Fruit fly (Drosophila melanogaster) whole organism, wandering third instar larva: ENCODE measurements around the gene CG31510.

Experiments
- Dfd ChIP-seq: fragments of >200 bp; optimal IDR thresholded peaks from 2 replicates; lab custom pipeline; 2017; ENCODE audit warnings: missing biosample characterization, missing genetic modification characterization
- Myc ChIP-seq: fragments of >200 bp; optimal IDR thresholded peaks from 2 replicates; lab custom pipeline; 2017
- foxo ChIP-seq, 2 experiments: fragments of 200-800 bp; sonication (Bioruptor generic); optimal IDR thresholded peaks; 2 replicates in 1 of 2; 3 replicates in 1 of 2; lab custom pipeline; 2016 to 2017; ENCODE audit warnings: missing biosample characterization in 2 of 2, missing genetic modification characterization in 2 of 2
- psq ChIP-seq: fragments of 200-800 bp; sonication (Bioruptor generic); optimal IDR thresholded peaks from 3 replicates; lab custom pipeline; 2017; ENCODE audit warnings: missing biosample characterization, mild to moderate bottlenecking, missing genetic modification characterization, moderate library complexity

DNA sequence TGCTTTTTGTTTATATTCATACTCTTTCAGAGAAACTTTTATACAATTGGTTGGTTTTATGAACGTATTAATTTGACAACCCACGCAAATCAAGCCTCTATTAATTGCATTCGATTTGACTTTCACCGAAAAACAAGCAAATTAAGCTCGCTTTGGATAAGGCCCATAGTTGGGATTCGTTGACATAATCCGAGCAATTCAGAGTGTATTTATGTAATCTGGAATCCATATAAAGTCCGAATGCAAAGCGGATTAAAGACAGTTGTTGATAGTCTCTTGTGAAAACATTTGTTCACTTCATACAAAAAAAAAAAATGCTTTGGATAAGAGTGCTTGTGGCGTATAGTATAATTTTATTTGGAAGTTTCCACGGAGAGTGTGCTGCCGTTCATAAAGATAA is 20.5 kb downstream of the CG31510 start, which contains the start of gene CG45095:
- TF ChIP-seq Dfd (GFP tag; lab: Kevin White, UChicago) (no peak), psq (GFP tag; lab: Kevin White, UChicago) (no peak), Myc (lab: Kevin White, UChicago) (no peak), foxo (GFP tag; optimal IDR thresholded peaks at IDR 0.05; lab: Kevin White, UChicago) (no peak)
